Worm (Caenorhabditis elegans): ENCODE data around the gene M02D8.3.

M02D8.3 gene

ce11 chrX:8721273-8721672, 15.5 kb downstream of the M02D8.3 start:
- TF ChIP-seq sea-1 (GFP tag; conservative IDR thresholded peaks at IDR 0.05) (no peak), hmbx-1 (tag; optimal IDR thresholded peaks at IDR 0.05) (no peak)

ce11 chrX:8720658-8721057, 16.2 kb downstream of the M02D8.3 start, which contains the start of gene F53A9.9:
Gene F53A9.9 (minus strand): TSS chrX:8720758.
- TF ChIP-seq tbx-37 (GFP tag; conservative IDR thresholded peaks at IDR 0.05), result no peak

- TF ChIP-seq hmg-4 (GFP tag; optimal IDR thresholded peaks at IDR 0.05) (no peak), F13C5.2 (tag; optimal IDR thresholded peaks at IDR 0.05) (no peak), B0310.2 (tag; optimal IDR thresholded peaks at IDR 0.05) (no peak), sea-1 (GFP tag; conservative IDR thresholded peaks at IDR 0.05) (no peak), flt-1 (GFP tag; IDR thresholded peaks at IDR 0.05) (no peak), tbx-37 (GFP tag; conservative IDR thresholded peaks at IDR 0.05) (no peak), pes-1 (GFP tag; IDR thresholded peaks at IDR 0.05) (no peak), ceh-36 (tag; optimal IDR thresholded peaks at IDR 0.05) (no peak), ceh-13 (GFP tag; optimal IDR thresholded peaks at IDR 0.05) (no peak), hmbx-1 (tag; optimal IDR thresholded peaks at IDR 0.05) (no peak), tra-4 (tag; optimal IDR thresholded peaks at IDR 0.05) (no peak)
These were observed 16.9 kb downstream of the M02D8.3 start for ce11 chrX:8719888-8720287.

- TF ChIP-seq tbx-37 (GFP tag; conservative IDR thresholded peaks at IDR 0.05) (no peak), flt-1 (GFP tag; IDR thresholded peaks at IDR 0.05) (no peak), scrt-1 (GFP tag; IDR thresholded peaks at IDR 0.05) (no peak), pes-1 (GFP tag; IDR thresholded peaks at IDR 0.05) (no peak), hnd-1 (tag; optimal IDR thresholded peaks at IDR 0.05) (no peak), tra-4 (tag; optimal IDR thresholded peaks at IDR 0.05) (no peak), F13C5.2 (tag; optimal IDR thresholded peaks at IDR 0.05) (no peak), sea-1 (GFP tag; conservative IDR thresholded peaks at IDR 0.05) (no peak), hmbx-1 (tag; optimal IDR thresholded peaks at IDR 0.05) (no peak), B0310.2 (tag; optimal IDR thresholded peaks at IDR 0.05) (no peak), ceh-36 (tag; optimal IDR thresholded peaks at IDR 0.05) (no peak), tbx-11 (GFP tag; IDR thresholded peaks at IDR 0.05) (no peak)
These were observed 18.0 kb downstream of the M02D8.3 start, which contains the start of gene F53A9.8 for ce11 chrX:8718856-8719255. Gene F53A9.8 (minus strand): TSS chrX:8718904.

ce11 chrX:8718153-8718552, 18.7 kb downstream of the M02D8.3 start:
- TF ChIP-seq flt-1 (GFP tag; IDR thresholded peaks at IDR 0.05), result no peak
- no peak for TF ChIP-seq ets-7 (tag; optimal IDR thresholded peaks at IDR 0.05)
- TF ChIP-seq sea-1 (GFP tag; conservative IDR thresholded peaks at IDR 0.05), result no peak
- no peak for TF ChIP-seq F13C5.2 (tag; optimal IDR thresholded peaks at IDR 0.05)
- no peak for TF ChIP-seq hmbx-1 (tag; optimal IDR thresholded peaks at IDR 0.05)

ce11 chrX:8716822-8717221, 20.0 kb downstream of the M02D8.3 start, which contains the start of gene F53A9.7:
Gene F53A9.7 (minus strand): TSS chrX:8716922.
- no peak for TF ChIP-seq ceh-13 (GFP tag; optimal IDR thresholded peaks at IDR 0.05)
- TF ChIP-seq ets-7 (tag; optimal IDR thresholded peaks at IDR 0.05), result no peak
- no peak for TF ChIP-seq pes-1 (GFP tag; IDR thresholded peaks at IDR 0.05)
- TF ChIP-seq tbx-11 (GFP tag; IDR thresholded peaks at IDR 0.05), result no peak
- TF ChIP-seq tra-4 (tag; optimal IDR thresholded peaks at IDR 0.05), result no peak
- TF ChIP-seq B0310.2 (tag; optimal IDR thresholded peaks at IDR 0.05), result no peak
- no peak for TF ChIP-seq ama-1 (optimal IDR thresholded peaks at IDR 0.05)
- TF ChIP-seq F13C5.2 (tag; optimal IDR thresholded peaks at IDR 0.05), result no peak
- TF ChIP-seq tbx-37 (GFP tag; conservative IDR thresholded peaks at IDR 0.05), result no peak
- no peak for TF ChIP-seq hnd-1 (tag; optimal IDR thresholded peaks at IDR 0.05)
- TF ChIP-seq scrt-1 (GFP tag; IDR thresholded peaks at IDR 0.05), result no peak
- no peak for TF ChIP-seq hmbx-1 (tag; optimal IDR thresholded peaks at IDR 0.05)
- no peak for TF ChIP-seq ceh-36 (tag; optimal IDR thresholded peaks at IDR 0.05)
- TF ChIP-seq sea-1 (GFP tag; conservative IDR thresholded peaks at IDR 0.05), result no peak
- TF ChIP-seq hmg-4 (GFP tag; optimal IDR thresholded peaks at IDR 0.05), result no peak
- TF ChIP-seq aly-1 (tag; optimal IDR thresholded peaks at IDR 0.05), result no peak
- TF ChIP-seq flt-1 (GFP tag; IDR thresholded peaks at IDR 0.05), result no peak

ce11 chrX:8714845-8715244, 22.0 kb downstream of the M02D8.3 start:
- TF ChIP-seq ama-1 (optimal IDR thresholded peaks at IDR 0.05), result no peak
- TF ChIP-seq F13C5.2 (tag; optimal IDR thresholded peaks at IDR 0.05), result no peak
- no peak for TF ChIP-seq B0310.2 (tag; optimal IDR thresholded peaks at IDR 0.05)
- TF ChIP-seq scrt-1 (GFP tag; IDR thresholded peaks at IDR 0.05), result no peak
- no peak for TF ChIP-seq flt-1 (GFP tag; IDR thresholded peaks at IDR 0.05)
- TF ChIP-seq ets-7 (tag; optimal IDR thresholded peaks at IDR 0.05), result no peak
- no peak for TF ChIP-seq hnd-1 (tag; optimal IDR thresholded peaks at IDR 0.05)
- no peak for TF ChIP-seq hmg-4 (GFP tag; optimal IDR thresholded peaks at IDR 0.05)
- TF ChIP-seq pes-1 (GFP tag; IDR thresholded peaks at IDR 0.05), result no peak
- no peak for TF ChIP-seq tbx-11 (GFP tag; IDR thresholded peaks at IDR 0.05)
- TF ChIP-seq ceh-13 (GFP tag; optimal IDR thresholded peaks at IDR 0.05), result no peak
- no peak for TF ChIP-seq sea-1 (GFP tag; conservative IDR thresholded peaks at IDR 0.05)
- TF ChIP-seq tra-4 (tag; optimal IDR thresholded peaks at IDR 0.05), result no peak
- TF ChIP-seq hmbx-1 (tag; optimal IDR thresholded peaks at IDR 0.05), result no peak
- TF ChIP-seq ceh-36 (tag; optimal IDR thresholded peaks at IDR 0.05), result no peak
- no peak for TF ChIP-seq aly-1 (tag; optimal IDR thresholded peaks at IDR 0.05)
- TF ChIP-seq tbx-37 (GFP tag; conservative IDR thresholded peaks at IDR 0.05), result no peak

ce11 chrX:8713754-8714295, 23.0 kb downstream of the M02D8.3 start, which contains the start of gene F53A9.6:
Gene F53A9.6 (minus strand): TSS chrX:8713804.
- TF ChIP-seq hmg-4 (GFP tag; optimal IDR thresholded peaks at IDR 0.05) (no peak), tbx-37 (GFP tag; conservative IDR thresholded peaks at IDR 0.05) (no peak), ceh-36 (tag; optimal IDR thresholded peaks at IDR 0.05) (no peak)

Measured in whole organism, early embryonic.